Worm (Caenorhabditis elegans) whole organism, late embryonic: ENCODE measurements around the gene F29A7.3.

ENCODE experiments used
- hlh-30 ChIP-seq: sonication (generic microtip); optimal IDR thresholded peaks from 2 replicates; lab custom pipeline; 2017; ENCODE audit warnings: antibody characterized with exemption, missing genetic modification characterization, missing compliant biosample characterization; ENCODE audit not compliant: insufficient read depth
- madf-2 ChIP-seq: sonication (generic microtip); optimal IDR thresholded peaks from 2 replicates; lab custom pipeline; 2017; ENCODE audit warnings: missing genetic modification characterization, missing compliant biosample characterization
- nhr-11 ChIP-seq: fragments of 150-350 bp; optimal IDR thresholded peaks from 2 replicates; lab custom pipeline; 2014; ENCODE audit warnings: missing biosample characterization, missing genetic modification characterization
- npax-4 ChIP-seq: sonication (generic microtip); optimal IDR thresholded peaks from 2 replicates; lab custom pipeline; 2016; ENCODE audit warnings: missing genetic modification characterization, missing compliant biosample characterization
- pqm-1 ChIP-seq: sonication (generic microtip); optimal IDR thresholded peaks from 2 replicates; lab custom pipeline; 2016; ENCODE audit warnings: missing genetic modification characterization, missing compliant biosample characterization

DNA sequence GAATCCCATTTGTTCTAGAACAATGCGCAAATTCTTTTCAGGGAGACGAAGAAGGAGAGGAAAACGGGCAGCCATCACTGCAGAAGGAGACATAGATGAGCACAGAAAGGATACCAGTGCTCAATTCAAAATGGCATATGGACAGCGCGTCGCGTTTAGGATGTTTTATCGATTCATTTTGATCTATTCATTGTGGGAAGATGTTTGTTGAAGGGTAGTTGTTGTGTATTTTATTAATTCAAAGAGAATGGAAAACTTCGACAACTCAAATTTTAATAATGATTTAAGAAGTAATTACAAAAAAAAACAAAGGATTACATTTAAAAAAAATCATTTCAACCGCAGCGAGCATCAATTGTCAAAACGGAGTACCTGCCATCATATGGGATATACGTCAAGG, 19.1 kb downstream of the F29A7.3 start, which contains the start of gene sdz-10:
- no peak for TF ChIP-seq npax-4 (tag; lab: Kevin White, UChicago)
- TF ChIP-seq madf-2 = no peak
- TF ChIP-seq nhr-11 (tag; lab: Kevin White, UChicago) = no peak
- TF ChIP-seq pqm-1 = no peak
- TF ChIP-seq hlh-30 (tag; lab: Kevin White, UChicago) = no peak
